Worm (Caenorhabditis elegans): Measurements from ENCODE around the gene col-102.

The col-102 gene

DNA sequence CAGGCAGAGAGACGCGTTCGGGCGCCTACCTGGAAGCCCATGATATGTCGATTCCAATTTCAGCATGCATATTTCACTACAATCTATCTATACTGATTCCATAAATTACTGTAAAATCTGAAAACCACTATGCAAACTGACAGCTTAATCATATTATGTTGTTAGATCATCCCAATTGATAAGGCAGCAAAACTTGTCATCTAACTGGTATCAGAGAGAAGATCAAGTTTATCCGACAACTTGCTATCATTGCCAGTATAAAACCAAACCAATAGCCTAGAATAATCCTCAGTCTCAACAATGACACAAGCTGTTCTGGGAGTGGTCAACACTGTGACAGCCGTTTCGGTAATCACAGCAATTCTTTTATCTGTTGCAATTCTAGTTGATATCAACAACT is at the start of gene col-102:
col-102 (plus strand) TSS at position 301 of the 400 bp plus-strand sequence.
- no peak for TF ChIP-seq unc-62 (GFP tag; optimal IDR thresholded peaks at IDR 0.05)

DNA sequence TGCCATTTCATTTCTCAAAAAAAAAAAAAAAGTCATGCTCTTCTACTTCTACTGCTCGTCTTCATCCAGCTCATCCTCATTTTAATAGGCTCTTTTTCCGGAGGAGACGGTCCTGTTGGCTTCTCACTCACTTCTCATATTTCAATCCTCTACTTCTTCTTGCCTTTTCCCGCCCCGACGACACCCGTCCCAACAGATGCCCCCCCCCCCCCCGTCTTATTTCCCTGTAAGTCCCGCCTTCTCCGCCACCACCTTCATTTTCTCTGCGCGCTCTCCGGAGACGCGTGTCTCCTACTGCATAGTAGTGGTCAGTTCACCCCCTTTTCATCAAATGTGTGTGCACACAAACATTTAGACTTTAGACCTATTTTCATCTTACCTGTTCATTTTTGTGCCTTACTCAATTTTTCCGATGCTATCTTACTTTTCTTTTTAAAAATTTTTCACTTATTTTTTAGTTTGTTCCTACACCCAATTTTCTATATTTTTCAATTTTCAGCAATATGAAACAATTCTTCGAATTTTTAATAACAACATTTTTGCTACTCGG is 45.4 kb upstream of the col-102 start, which contains the start of gene efn-4:
efn-4 (plus strand) TSS at position 500 of the 550 bp plus-strand sequence.
- TF ChIP-seq unc-62 (GFP tag; optimal IDR thresholded peaks at IDR 0.05), result no peak

- no peak for TF ChIP-seq unc-62 (GFP tag; optimal IDR thresholded peaks at IDR 0.05)
Measured at ce11 chrIV:560314-560713, 43.9 kb upstream of the col-102 start.

ce11 chrIV:560780-561179 is 43.5 kb upstream of the col-102 start:
- no peak for TF ChIP-seq unc-62 (GFP tag; optimal IDR thresholded peaks at IDR 0.05)

- no peak for TF ChIP-seq unc-62 (GFP tag; optimal IDR thresholded peaks at IDR 0.05)
Measured at ce11 chrIV:563417-563816, 40.8 kb upstream of the col-102 start.

- no peak for TF ChIP-seq unc-62 (GFP tag; optimal IDR thresholded peaks at IDR 0.05)
Measured at ce11 chrIV:564000-564399, 40.2 kb upstream of the col-102 start.

- no peak for TF ChIP-seq unc-62 (GFP tag; optimal IDR thresholded peaks at IDR 0.05)
Measured at ce11 chrIV:570799-571300, 33.4 kb upstream of the col-102 start, which contains the start of gene F56A11.5. F56A11.5 (minus strand) TSS chrIV:570849.

DNA sequence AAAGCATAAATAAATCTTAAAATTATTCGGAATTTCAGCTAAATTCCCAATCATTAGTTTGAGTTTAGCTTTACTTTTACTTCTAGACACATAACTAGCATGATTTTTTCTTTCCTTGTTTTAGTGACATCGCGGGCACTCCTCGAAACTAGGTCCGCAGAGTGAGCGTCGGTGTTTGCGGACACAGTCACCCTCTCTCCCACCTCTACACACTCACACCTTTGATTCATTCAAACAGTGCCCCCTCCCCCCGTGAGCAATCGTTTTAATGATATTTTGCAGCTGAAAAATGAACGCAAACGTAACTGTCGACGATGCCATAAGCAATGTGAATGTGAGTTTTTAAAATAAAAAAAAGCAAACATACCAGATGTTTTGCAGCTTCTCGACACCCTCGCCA is 31.8 kb upstream of the col-102 start, which contains the start of gene gex-2:
gex-2 (plus strand) TSS at position 283 of the 400 bp plus-strand sequence.
- TF ChIP-seq unc-62 (GFP tag; optimal IDR thresholded peaks at IDR 0.05), result no peak

- no peak for TF ChIP-seq unc-62 (GFP tag; optimal IDR thresholded peaks at IDR 0.05)
Measured at ce11 chrIV:580512-580911, 23.7 kb upstream of the col-102 start.

- TF ChIP-seq unc-62 (GFP tag; optimal IDR thresholded peaks at IDR 0.05), result no peak
Measured at ce11 chrIV:582130-582529, 22.1 kb upstream of the col-102 start, which contains the start of gene F56A11.6. F56A11.6 (minus strand) TSS chrIV:582230.

DNA sequence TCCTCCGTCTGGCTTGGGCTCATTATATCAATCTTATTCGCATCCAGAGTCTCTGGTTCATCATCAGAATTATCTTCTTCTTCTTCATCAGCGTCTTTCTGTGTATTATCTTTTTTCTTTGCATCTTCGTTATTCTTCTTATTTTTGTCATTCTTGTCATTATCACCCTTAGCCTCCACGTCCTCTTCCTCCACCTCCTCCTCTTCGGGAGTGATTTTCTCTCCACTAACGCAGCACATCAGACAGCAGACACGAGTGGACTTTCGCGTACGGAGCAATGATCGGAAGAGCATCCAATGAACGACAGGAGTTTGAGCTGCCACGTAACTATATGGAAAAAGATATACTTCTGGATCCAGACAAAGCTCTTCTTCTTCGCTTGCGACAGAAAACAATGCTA is 20.2 kb upstream of the col-102 start:
- TF ChIP-seq unc-62 (GFP tag; optimal IDR thresholded peaks at IDR 0.05), result no peak

- no peak for TF ChIP-seq unc-62 (GFP tag; optimal IDR thresholded peaks at IDR 0.05)
Measured at ce11 chrIV:587729-588128, 16.5 kb upstream of the col-102 start, which contains the start of gene C18H7.12. C18H7.12 (minus strand) TSS chrIV:587829.

DNA sequence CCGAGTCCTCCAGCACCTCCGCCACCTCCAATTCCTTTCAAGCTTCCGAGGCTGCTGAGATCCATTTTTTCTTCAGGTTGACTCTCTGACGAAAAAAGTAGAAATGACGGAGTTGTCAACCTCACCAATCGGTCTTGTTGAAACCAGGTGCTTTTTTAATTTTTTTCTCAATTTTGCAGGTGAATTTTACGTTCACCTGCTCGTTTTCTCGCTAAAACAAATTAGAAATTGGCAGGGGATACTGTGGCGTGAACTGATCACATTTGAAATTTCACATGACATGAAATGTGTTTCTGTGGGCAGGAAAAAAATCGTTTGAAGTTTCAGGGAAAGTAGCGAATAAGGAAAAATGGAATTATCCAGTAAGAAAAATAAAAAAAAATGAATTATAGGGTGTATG is 11.9 kb upstream of the col-102 start, which contains the start of gene C18H7.6:
C18H7.6 (minus strand) TSS at position 104 of the 400 bp plus-strand sequence.
- TF ChIP-seq unc-62 (GFP tag; optimal IDR thresholded peaks at IDR 0.05), result no peak

- TF ChIP-seq unc-62 (GFP tag; optimal IDR thresholded peaks at IDR 0.05), result no peak
Measured at ce11 chrIV:593029-593428, 11.2 kb upstream of the col-102 start, which contains the start of gene C18H7.4. C18H7.4 (plus strand) TSS chrIV:593329.

DNA sequence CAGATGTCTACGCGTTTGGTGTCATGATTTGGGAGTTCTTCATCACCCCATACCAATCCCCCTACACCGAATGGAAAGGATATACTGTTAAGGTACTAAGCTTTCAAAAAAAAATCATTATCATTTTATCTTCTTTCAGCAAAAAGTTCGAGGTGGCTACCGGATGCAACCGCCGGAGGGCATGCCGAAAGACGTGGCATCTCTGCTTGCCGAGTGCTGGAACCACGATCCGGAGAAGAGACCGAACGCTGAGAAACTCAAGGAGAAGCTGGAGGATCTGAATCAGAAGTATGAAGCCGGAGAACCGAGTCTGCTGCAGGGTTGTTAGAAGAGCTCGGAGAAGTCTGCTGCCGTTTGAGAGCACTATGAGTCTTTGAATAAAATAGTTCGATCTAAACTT is 9.4 kb upstream of the col-102 start:
- no peak for TF ChIP-seq unc-62 (GFP tag; optimal IDR thresholded peaks at IDR 0.05)

- no peak for TF ChIP-seq unc-62 (GFP tag; optimal IDR thresholded peaks at IDR 0.05)
Measured at ce11 chrIV:596292-596952, 7.8 kb upstream of the col-102 start, which contains the start of the genes C18H7.7 and C18H7.11. C18H7.7 (minus strand) TSS chrIV:596392. C18H7.11 (plus strand) TSS chrIV:596902.

DNA sequence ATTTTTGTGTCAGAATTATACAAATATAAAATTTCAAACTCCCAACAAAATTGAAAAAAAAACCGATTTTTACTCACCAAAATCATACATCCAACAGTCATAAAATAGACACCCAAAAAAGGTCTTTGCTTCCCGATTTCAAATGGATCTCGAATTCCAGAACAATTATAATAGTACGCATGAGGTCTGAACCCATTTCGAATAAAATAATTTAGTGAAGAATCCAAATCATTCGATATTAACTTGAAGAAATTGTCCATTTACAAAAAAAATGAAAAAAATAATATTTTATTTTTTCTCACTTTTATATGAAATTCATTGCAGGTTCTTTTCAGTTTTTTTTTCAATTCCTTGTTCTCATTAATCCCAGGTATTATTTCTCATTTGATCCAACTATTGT is 2.6 kb upstream of the col-102 start, which contains the start of gene srt-59:
srt-59 (minus strand) TSS at position 101 of the 400 bp plus-strand sequence.
- no peak for TF ChIP-seq unc-62 (GFP tag; optimal IDR thresholded peaks at IDR 0.05)
